Fruit fly (Drosophila melanogaster) Kc167 (cell line): Measurements from ENCODE around the gene CG31600.

ENCODE experiments used
- Myc ChIP-seq: fragments of >200 bp; optimal IDR thresholded peaks from 2 replicates; lab custom pipeline; 2017; ENCODE audit warnings: missing external identifiers
- Sin3A ChIP-seq: fragments of >200 bp; optimal IDR thresholded peaks from 2 replicates; lab custom pipeline; 2018; ENCODE audit warnings: missing external identifiers
- h ChIP-seq: fragments of >200 bp; optimal IDR thresholded peaks from 3 replicates; lab custom pipeline; 2018; ENCODE audit warnings: missing external identifiers
- insv ChIP-seq: fragments of >200 bp; optimal IDR thresholded peaks from 3 replicates; lab custom pipeline; 2018; ENCODE audit warnings: missing external identifiers
- psq ChIP-seq: fragments of >200 bp; optimal IDR thresholded peaks from 2 replicates; lab custom pipeline; 2017; ENCODE audit warnings: missing external identifiers
- ttk ChIP-seq: sonication (Bioruptor generic); optimal IDR thresholded peaks from 2 replicates; lab custom pipeline; 2017; ENCODE audit warnings: missing external identifiers

Gene CG31600

DNA sequence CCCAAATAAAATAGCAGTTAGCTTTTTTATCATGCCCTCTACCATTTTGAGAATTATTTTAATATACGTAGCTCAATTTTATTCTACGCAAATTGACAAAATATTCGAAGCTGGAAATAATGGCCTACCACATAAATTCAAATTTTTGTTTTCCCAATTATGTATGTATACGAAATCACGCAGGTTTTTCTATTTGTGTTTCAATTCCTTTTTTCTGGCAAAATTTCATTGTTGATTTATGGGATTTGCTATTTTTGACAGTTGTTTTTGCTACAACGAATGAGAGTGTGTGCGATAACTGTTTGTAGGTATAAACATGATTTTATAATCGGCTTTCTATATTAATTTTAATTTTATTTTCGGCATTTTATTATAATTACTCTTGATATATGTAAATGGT is at the start of gene CG31600:
CG31600 (minus strand) TSS at position 101 of the 400 bp plus-strand sequence.
- TF ChIP-seq h (lab: Kevin White, UChicago), result no peak
- TF ChIP-seq psq (lab: Kevin White, UChicago), result no peak
- no peak for TF ChIP-seq insv (lab: Kevin White, UChicago)
- TF ChIP-seq Myc (lab: Kevin White, UChicago), result no peak
- TF ChIP-seq Sin3A, result no peak

DNA sequence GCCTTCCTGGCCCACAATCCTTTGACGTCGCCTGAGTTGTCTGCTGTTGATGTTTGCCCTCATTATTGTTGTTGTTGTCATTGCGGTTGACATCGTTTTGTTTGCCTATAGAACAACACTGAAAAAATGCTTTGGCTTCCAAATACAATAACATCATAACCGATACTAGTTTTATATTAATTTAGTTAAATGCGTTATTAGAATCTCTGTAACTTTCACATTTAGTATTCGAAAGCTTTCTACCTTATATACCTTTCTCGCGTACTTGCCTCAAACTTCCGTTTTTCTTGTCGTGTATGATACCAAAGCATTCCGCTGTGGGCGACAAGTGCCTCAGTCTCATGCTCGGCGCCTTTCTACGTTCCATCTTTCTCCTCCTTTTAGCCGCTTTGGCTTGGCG is 18.3 kb upstream of the CG31600 start:
- TF ChIP-seq h (lab: Kevin White, UChicago), result no peak
- no peak for TF ChIP-seq ttk (lab: Kevin White, UChicago)
- no peak for TF ChIP-seq Myc (lab: Kevin White, UChicago)
- TF ChIP-seq insv (lab: Kevin White, UChicago), result no peak
- no peak for TF ChIP-seq psq (lab: Kevin White, UChicago)
- TF ChIP-seq Sin3A, result no peak

DNA sequence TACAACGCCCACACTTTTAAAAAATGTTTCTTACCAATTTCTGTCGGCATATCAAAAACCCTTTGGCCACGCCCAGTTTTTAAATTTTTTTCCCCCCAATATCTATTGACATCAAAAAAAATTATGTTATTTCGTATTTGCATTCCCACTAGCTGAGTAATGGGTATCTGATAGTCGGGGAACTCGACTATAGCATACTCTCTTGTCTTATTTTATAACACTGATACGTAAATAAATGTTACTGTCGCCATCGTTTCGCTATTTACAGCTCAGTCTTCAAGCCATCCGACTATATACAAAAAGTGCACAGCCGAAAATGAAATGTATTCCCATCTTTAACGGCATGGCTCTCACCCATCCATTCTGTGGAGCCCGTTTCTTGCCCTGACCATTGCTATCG is 8.1 kb upstream of the CG31600 start:
- TF ChIP-seq ttk (lab: Kevin White, UChicago) (no peak), Sin3A (no peak), Myc (lab: Kevin White, UChicago) (no peak), h (lab: Kevin White, UChicago) (no peak), psq (lab: Kevin White, UChicago) (no peak), insv (lab: Kevin White, UChicago) (no peak)

DNA sequence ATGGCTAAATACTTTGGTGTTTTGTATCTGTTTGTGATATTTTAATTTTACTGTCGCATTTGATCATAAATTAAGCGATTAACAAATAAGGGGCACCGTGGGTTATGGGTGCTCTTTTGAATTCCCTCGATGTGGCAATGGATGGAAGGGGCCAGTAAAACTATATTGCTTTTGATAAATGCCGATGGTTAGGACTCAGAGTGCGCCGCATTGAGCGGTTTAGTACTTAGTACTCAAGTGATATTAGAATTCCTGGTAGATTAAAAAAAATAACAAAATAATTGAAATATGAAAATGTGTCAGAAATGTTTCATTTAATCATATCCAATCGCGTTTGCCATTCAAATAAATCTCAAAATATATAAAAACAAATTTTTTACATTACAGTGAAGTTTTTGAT is 842 bp upstream of the CG31600 start, which contains the start of gene CG11634:
CG11634 (plus strand) TSS at position 301 of the 400 bp plus-strand sequence.
- TF ChIP-seq Myc (lab: Kevin White, UChicago), result no peak
- no peak for TF ChIP-seq Sin3A
- no peak for TF ChIP-seq psq (lab: Kevin White, UChicago)
- TF ChIP-seq ttk (lab: Kevin White, UChicago), result no peak
- no peak for TF ChIP-seq h (lab: Kevin White, UChicago)
- TF ChIP-seq insv (lab: Kevin White, UChicago), result no peak

DNA sequence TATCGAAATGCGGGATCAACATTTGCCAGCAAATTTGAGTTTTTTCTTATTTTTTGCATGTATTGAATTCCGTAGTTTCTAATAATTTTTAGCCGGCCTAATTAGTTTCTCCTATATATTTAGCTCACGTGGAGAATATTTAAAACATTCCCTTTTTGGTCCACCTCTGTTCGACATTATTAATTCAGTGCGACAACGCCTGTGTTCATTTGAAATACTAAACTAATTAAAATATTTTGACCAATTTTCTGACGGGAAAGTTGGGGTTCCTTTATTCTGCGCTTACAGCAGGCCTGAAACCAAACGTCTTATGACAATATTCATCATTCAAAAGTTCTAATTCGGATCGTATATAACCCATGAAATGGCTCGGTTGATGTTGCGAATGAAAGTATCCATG is 9.2 kb downstream of the CG31600 start, which contains the start of gene CG1428:
CG1428 (plus strand) TSS at position 301 of the 400 bp plus-strand sequence.
- TF ChIP-seq ttk (lab: Kevin White, UChicago), result no peak
- no peak for TF ChIP-seq Sin3A
- no peak for TF ChIP-seq Myc (lab: Kevin White, UChicago)
- no peak for TF ChIP-seq h (lab: Kevin White, UChicago)
- no peak for TF ChIP-seq psq (lab: Kevin White, UChicago)
- TF ChIP-seq insv (lab: Kevin White, UChicago), result no peak

DNA sequence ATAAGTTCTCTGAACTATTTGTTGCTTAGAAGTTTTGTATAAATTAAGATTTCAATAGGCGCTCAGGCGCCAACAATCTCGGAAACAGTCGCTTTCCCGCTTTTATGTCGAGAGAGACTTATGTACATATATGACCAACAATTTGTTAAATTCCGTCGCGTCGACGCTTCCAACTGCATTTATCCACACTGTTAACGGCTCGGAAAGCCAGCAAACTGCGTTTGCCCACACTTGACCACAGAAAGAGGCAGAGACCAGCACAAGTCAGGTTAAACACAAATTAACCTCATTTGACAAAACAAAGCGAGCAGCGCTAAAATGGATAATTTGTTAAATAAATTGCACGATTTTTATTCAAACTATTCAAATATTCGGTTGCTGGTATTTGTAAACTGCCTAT is 10.0 kb downstream of the CG31600 start:
- TF ChIP-seq h (lab: Kevin White, UChicago), result no peak
- TF ChIP-seq Sin3A, result no peak
- TF ChIP-seq Myc (lab: Kevin White, UChicago), result no peak
- TF ChIP-seq insv (lab: Kevin White, UChicago), result no peak
- TF ChIP-seq ttk (lab: Kevin White, UChicago), result no peak
- no peak for TF ChIP-seq psq (lab: Kevin White, UChicago)

DNA sequence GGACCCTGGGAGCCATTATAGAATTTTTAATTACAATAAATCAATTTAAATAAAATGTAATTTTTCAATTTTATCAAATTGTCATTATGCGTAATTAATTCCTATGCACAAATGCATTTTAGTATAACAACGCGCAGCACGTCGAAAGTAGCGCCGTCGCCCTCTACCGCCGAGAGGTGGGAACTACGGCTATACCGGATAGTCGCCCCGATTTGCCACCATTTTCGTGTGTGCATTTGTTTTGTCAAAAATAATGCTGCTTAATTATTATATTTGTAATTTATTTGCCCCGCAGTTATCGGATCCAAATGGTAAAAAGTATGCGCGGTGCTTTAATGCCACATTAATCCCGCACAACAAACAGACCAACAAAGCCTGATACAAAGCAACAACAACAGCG is 11.0 kb downstream of the CG31600 start:
- TF ChIP-seq insv (lab: Kevin White, UChicago) (no peak), ttk (lab: Kevin White, UChicago) (no peak), psq (lab: Kevin White, UChicago) (no peak), h (lab: Kevin White, UChicago) (no peak), Myc (lab: Kevin White, UChicago) (no peak), Sin3A (no peak)

DNA sequence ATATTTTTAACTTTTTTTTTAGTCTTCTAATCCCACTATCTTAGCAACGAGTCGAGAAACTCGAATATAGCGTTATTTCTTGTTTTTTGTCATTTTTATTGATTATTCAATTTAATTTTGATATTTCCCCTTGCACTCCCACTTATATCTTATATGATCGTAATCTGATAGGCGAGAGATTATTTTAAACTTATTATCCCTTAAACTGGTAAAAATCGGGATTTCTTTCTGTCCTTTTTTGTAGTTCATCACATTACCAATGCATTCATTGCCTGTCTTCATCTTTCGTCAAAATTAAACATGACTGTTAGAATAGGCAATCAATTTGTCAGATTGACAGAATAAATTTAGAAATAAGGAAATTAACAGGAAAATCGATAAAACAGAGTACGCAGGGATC is 12.5 kb downstream of the CG31600 start, which contains the start of gene CG1421:
CG1421 (plus strand) TSS at position 301 of the 400 bp plus-strand sequence.
- TF ChIP-seq Sin3A (no peak), psq (lab: Kevin White, UChicago) (no peak), h (lab: Kevin White, UChicago) (no peak), ttk (lab: Kevin White, UChicago) (no peak), insv (lab: Kevin White, UChicago) (no peak)

DNA sequence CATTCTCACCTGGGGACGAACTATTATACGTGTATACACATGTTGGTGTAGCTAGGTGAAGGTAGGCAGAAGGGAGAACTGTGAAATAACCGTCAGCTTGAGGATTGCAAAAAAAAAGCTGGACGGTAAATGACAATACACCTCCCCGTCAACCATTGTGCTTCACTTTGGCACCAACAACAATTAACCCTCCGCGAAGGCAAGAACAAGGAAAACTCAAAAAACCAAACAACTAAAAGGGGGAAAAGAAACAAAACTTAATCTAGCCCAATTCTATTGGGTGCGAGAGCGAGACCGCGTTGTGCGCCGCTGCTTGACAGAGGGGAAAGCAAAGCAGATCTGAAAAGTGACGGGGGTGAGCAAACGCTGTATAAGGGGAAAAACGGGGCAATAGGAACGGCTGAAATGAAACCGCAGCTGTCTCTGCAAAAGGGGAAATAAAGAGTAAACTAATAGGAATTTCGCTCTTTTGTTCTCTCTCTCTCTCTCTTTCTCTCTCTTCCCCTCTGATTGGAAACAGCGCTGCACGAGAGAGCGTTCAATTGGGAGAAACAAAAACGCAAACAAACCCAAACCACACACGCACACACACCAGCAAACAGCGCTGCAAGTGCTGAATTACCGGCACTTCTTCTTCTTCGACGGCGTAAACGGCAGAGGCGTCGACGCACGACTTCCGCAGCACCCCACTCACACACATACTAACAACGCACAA is 16.0 kb downstream of the CG31600 start:
- no peak for TF ChIP-seq Myc (lab: Kevin White, UChicago)
- no peak for TF ChIP-seq Sin3A
- TF ChIP-seq insv (lab: Kevin White, UChicago), result no peak

DNA sequence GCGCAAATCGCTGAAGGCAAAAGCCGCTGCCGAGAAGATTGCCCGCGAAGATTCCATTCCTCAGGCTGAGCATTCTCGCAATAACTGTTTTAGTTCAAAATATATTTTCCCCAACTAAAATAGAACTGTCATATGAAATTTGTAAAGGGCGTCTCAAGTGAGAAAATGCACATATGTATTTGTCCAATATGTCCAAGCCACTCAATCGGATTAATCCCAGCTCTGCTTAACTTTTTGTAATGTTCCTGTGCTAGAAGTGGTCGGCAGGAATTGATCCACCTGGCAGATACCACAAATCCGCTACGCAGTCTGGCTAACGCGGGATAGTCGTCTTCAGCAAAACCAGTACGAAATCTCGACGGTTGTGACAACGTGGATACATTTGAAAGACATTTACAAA is 17.0 kb downstream of the CG31600 start, which contains the start of gene CG11629:
CG11629 (minus strand) TSS at position 101 of the 400 bp plus-strand sequence.
- TF ChIP-seq insv (lab: Kevin White, UChicago), result no peak
- TF ChIP-seq ttk (lab: Kevin White, UChicago), result no peak
- no peak for TF ChIP-seq psq (lab: Kevin White, UChicago)
- TF ChIP-seq Sin3A, result no peak
- no peak for TF ChIP-seq Myc (lab: Kevin White, UChicago)
- no peak for TF ChIP-seq h (lab: Kevin White, UChicago)

DNA sequence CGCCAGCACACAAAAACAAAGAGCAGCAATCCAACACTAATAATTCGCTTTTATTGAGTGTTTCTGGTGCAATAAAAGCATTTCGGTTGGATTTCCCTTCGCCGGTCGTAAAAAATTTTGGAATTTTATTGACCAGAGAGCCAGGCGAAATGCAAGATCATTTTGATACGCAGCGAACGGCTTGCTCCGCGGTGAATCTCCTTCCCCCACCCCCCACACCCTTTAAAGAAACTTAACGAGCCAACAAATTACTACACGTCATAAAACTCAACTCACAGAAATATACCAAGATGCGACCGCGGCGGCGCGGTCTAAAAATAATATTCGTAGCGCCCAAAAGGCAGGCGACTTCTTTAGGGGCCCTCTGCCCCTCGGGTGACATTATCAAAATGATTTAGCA is 19.1 kb downstream of the CG31600 start:
- no peak for TF ChIP-seq ttk (lab: Kevin White, UChicago)
- no peak for TF ChIP-seq insv (lab: Kevin White, UChicago)
- TF ChIP-seq Sin3A, result no peak
- no peak for TF ChIP-seq Myc (lab: Kevin White, UChicago)
- no peak for TF ChIP-seq h (lab: Kevin White, UChicago)
- TF ChIP-seq psq (lab: Kevin White, UChicago), result no peak

DNA sequence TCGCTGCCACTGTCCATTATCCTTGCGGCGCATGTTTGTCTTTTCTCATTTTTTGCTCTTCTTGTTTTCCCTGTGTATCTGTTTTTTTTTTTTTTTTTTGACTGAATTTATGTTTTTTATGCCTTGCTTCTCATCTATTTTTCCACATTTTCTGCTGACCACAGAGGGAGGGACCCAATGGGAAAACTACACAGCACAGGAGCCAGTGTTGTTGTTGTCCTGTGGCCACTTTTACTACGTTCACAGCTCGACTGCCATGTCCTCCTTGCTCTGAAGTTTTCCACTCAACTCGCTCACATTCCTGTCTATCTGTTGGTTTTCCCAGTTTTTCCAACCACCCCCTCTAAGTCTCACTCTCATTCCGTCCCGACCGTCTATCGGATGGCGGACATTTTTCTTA is 25.0 kb downstream of the CG31600 start:
- TF ChIP-seq Sin3A (no peak), h (lab: Kevin White, UChicago) (no peak), insv (lab: Kevin White, UChicago) (no peak), ttk (lab: Kevin White, UChicago) (no peak), Myc (lab: Kevin White, UChicago) (no peak), psq (lab: Kevin White, UChicago) (no peak)
